Worm (Caenorhabditis elegans) whole organism, L2 larva: ENCODE data around the gene oga-1.

Experiments used
- C34F6.9 ChIP-seq: fragments of 150-350 bp; optimal IDR thresholded peaks from 2 replicates; lab custom pipeline; 2014; ENCODE audit warnings: missing biosample characterization, missing genetic modification characterization
- F13H6.1 ChIP-seq: sonication (generic microtip); optimal IDR thresholded peaks from 2 replicates; lab custom pipeline; 2016; ENCODE audit warnings: missing genetic modification characterization, missing compliant biosample characterization
- R02D3.7 ChIP-seq: fragments of 150-350 bp; optimal IDR thresholded peaks from 2 replicates; lab custom pipeline; 2014; ENCODE audit warnings: missing biosample characterization, missing genetic modification characterization
- Y55F3AM.14 ChIP-seq: fragments of 200-800 bp; sonication (Bioruptor generic); optimal IDR thresholded peaks from 2 replicates; lab custom pipeline; 2018; ENCODE audit warnings: mild to moderate bottlenecking, missing genetic modification characterization, missing compliant biosample characterization
- ZK546.5 ChIP-seq: sonication (generic microtip); optimal IDR thresholded peaks from 2 replicates; lab custom pipeline; 2017; ENCODE audit warnings: missing biosample characterization, missing genetic modification characterization
- alr-1 ChIP-seq: fragments of 150-350 bp; optimal IDR thresholded peaks from 2 replicates; lab custom pipeline; 2014; ENCODE audit warnings: missing biosample characterization, missing genetic modification characterization
- aly-2 ChIP-seq: fragments of 150-350 bp; optimal IDR thresholded peaks from 2 replicates; lab custom pipeline; 2014; ENCODE audit warnings: missing biosample characterization, missing genetic modification characterization
- ama-1 ChIP-seq: fragments of 150-350 bp; optimal IDR thresholded peaks from 2 replicates; lab custom pipeline; 2018; ENCODE audit warnings: inconsistent platforms
- blmp-1 ChIP-seq: sonication (generic microtip); optimal IDR thresholded peaks from 2 replicates; lab custom pipeline; 2017; ENCODE audit warnings: missing genetic modification characterization, mild to moderate bottlenecking, missing compliant biosample characterization, antibody characterized with exemption, moderate library complexity; ENCODE audit not compliant: insufficient read depth
- ceh-16 ChIP-seq: fragments of 150-350 bp; optimal IDR thresholded peaks from 2 replicates; lab custom pipeline; 2014; ENCODE audit warnings: missing biosample characterization, missing genetic modification characterization
- ceh-82 ChIP-seq: fragments of 150-350 bp; optimal IDR thresholded peaks from 2 replicates; lab custom pipeline; 2014; ENCODE audit warnings: missing biosample characterization, missing genetic modification characterization
- crh-2 ChIP-seq: sonication (generic microtip); optimal IDR thresholded peaks from 2 replicates; lab custom pipeline; 2017; ENCODE audit warnings: missing biosample characterization, missing genetic modification characterization
- dmd-4 ChIP-seq: sonication (generic microtip); optimal IDR thresholded peaks from 2 replicates; lab custom pipeline; 2017; ENCODE audit warnings: missing biosample characterization, missing genetic modification characterization
- egl-27 ChIP-seq: sonication (generic microtip); optimal IDR thresholded peaks from 3 replicates; lab custom pipeline; 2017; ENCODE audit warnings: missing biosample characterization, missing genetic modification reagents, missing genetic modification characterization
- elt-1 ChIP-seq: fragments of 150-350 bp; optimal IDR thresholded peaks from 2 replicates; lab custom pipeline; 2014; ENCODE audit warnings: missing biosample characterization, missing genetic modification characterization
- elt-3 ChIP-seq: sonication (generic microtip); optimal IDR thresholded peaks from 2 replicates; lab custom pipeline; 2017; ENCODE audit warnings: missing biosample characterization, missing genetic modification characterization
- fos-1 ChIP-seq: fragments of 150-350 bp; optimal IDR thresholded peaks from 2 replicates; lab custom pipeline; 2014; ENCODE audit warnings: missing biosample characterization, missing genetic modification characterization
- gmeb-1 ChIP-seq: fragments of 150-350 bp; optimal IDR thresholded peaks from 2 replicates; lab custom pipeline; 2014; ENCODE audit warnings: missing biosample characterization, missing genetic modification characterization
- lin-11 ChIP-seq: fragments of 150-350 bp; sonication (generic microtip); optimal IDR thresholded peaks from 2 replicates; lab custom pipeline; 2014; ENCODE audit warnings: missing biosample characterization, missing genetic modification characterization, inconsistent platforms, mixed read lengths
- lin-13 ChIP-seq: fragments of 150-350 bp; optimal IDR thresholded peaks from 2 replicates; lab custom pipeline; 2014; ENCODE audit warnings: missing biosample characterization, missing genetic modification reagents, missing genetic modification characterization
- lin-39 ChIP-seq: fragments of 150-350 bp; optimal IDR thresholded peaks from 2 replicates; lab custom pipeline; 2014; ENCODE audit warnings: missing biosample characterization, missing genetic modification reagents, missing genetic modification characterization
- lsy-2 ChIP-seq, 2 experiments: fragments of 150-350 bp in 1 of 2; sonication (generic microtip) in 1 of 2; optimal IDR thresholded peaks; 2 replicates each; lab custom pipeline; 2014 to 2017; ENCODE audit warnings: missing biosample characterization in 2 of 2, missing genetic modification characterization in 2 of 2
- mab-5 ChIP-seq: fragments of 150-350 bp; optimal IDR thresholded peaks from 2 replicates; lab custom pipeline; 2014; ENCODE audit warnings: missing biosample characterization, missing genetic modification characterization
- mbf-1 ChIP-seq: sonication (generic microtip); optimal IDR thresholded peaks from 2 replicates; lab custom pipeline; 2017; ENCODE audit warnings: missing biosample characterization, missing genetic modification characterization
- mdl-1 ChIP-seq, 2 experiments: fragments of 150-350 bp in 1 of 2; sonication (generic microtip) in 1 of 2; optimal IDR thresholded peaks; 2 replicates each; lab custom pipeline; 2017; ENCODE audit warnings: missing biosample characterization in 2 of 2, missing genetic modification characterization in 2 of 2
- nhr-10 ChIP-seq: sonication (generic microtip); optimal IDR thresholded peaks from 2 replicates; lab custom pipeline; 2017; ENCODE audit warnings: missing biosample characterization, missing genetic modification characterization
- nhr-11 ChIP-seq: fragments of 150-350 bp; optimal IDR thresholded peaks from 2 replicates; lab custom pipeline; 2014; ENCODE audit warnings: missing biosample characterization, missing genetic modification characterization
- nhr-12 ChIP-seq: fragments of 150-350 bp; optimal IDR thresholded peaks from 2 replicates; lab custom pipeline; 2014; ENCODE audit warnings: missing biosample characterization, missing genetic modification characterization
- nhr-129 ChIP-seq: fragments of 150-350 bp; optimal IDR thresholded peaks from 2 replicates; lab custom pipeline; 2014; ENCODE audit warnings: missing biosample characterization, missing genetic modification characterization
- nhr-21 ChIP-seq: fragments of 150-350 bp; optimal IDR thresholded peaks from 2 replicates; lab custom pipeline; 2014; ENCODE audit warnings: missing biosample characterization, missing genetic modification characterization
- nhr-23 ChIP-seq: fragments of 150-350 bp; optimal IDR thresholded peaks from 2 replicates; lab custom pipeline; 2014; ENCODE audit warnings: missing biosample characterization, missing genetic modification reagents, missing genetic modification characterization
- nhr-237 ChIP-seq: fragments of 150-350 bp; optimal IDR thresholded peaks from 2 replicates; lab custom pipeline; 2014; ENCODE audit warnings: missing biosample characterization, missing genetic modification characterization
- nhr-25 ChIP-seq: fragments of 150-350 bp; sonication (generic microtip); optimal IDR thresholded peaks from 3 replicates; lab custom pipeline; 2014; ENCODE audit warnings: missing biosample characterization, missing genetic modification characterization
- nhr-6 ChIP-seq: fragments of 150-350 bp; optimal IDR thresholded peaks from 2 replicates; lab custom pipeline; 2014; ENCODE audit warnings: missing biosample characterization, missing genetic modification characterization
- nhr-77 ChIP-seq: fragments of 150-350 bp; optimal IDR thresholded peaks from 2 replicates; lab custom pipeline; 2014; ENCODE audit warnings: missing biosample characterization, missing genetic modification characterization
- peb-1 ChIP-seq: fragments of 150-350 bp; optimal IDR thresholded peaks from 2 replicates; lab custom pipeline; 2014; ENCODE audit warnings: missing biosample characterization, missing genetic modification characterization
- sem-4 ChIP-seq: fragments of 150-350 bp; optimal IDR thresholded peaks from 2 replicates; lab custom pipeline; 2014; ENCODE audit warnings: missing biosample characterization, missing genetic modification reagents, missing genetic modification characterization
- skn-1 ChIP-seq: sonication (generic microtip); optimal IDR thresholded peaks from 2 replicates; lab custom pipeline; 2017; ENCODE audit warnings: missing biosample characterization, missing genetic modification characterization
- sma-3 ChIP-seq: sonication (generic microtip); optimal IDR thresholded peaks from 2 replicates; lab custom pipeline; 2016; ENCODE audit warnings: missing genetic modification reagents, missing genetic modification characterization, missing compliant biosample characterization
- sma-9 ChIP-seq, 2 experiments: fragments of 150-350 bp in 1 of 2; sonication (generic microtip) in 1 of 2; optimal IDR thresholded peaks; 2 replicates each; lab custom pipeline; 2014 to 2016; ENCODE audit warnings: missing genetic modification characterization in 2 of 2, mild to moderate bottlenecking in 1 of 2, missing biosample characterization in 1 of 2, missing compliant biosample characterization in 1 of 2, missing genetic modification reagents in 1 of 2, moderate library complexity in 1 of 2
- snpc-4 ChIP-seq: fragments of 150-350 bp; optimal IDR thresholded peaks from 2 replicates; lab custom pipeline; 2014; ENCODE audit warnings: missing biosample characterization, missing genetic modification characterization
- unc-39 ChIP-seq: fragments of 150-350 bp; optimal IDR thresholded peaks from 2 replicates; lab custom pipeline; 2014; ENCODE audit warnings: missing biosample characterization, missing genetic modification characterization
- unc-55 ChIP-seq: fragments of 150-350 bp; sonication (generic microtip); optimal IDR thresholded peaks from 3 replicates; lab custom pipeline; 2014; ENCODE audit warnings: missing biosample characterization, missing genetic modification reagents, missing genetic modification characterization
- unc-62 ChIP-seq: fragments of 150-350 bp; optimal IDR thresholded peaks from 2 replicates; lab custom pipeline; 2014; ENCODE audit warnings: missing biosample characterization, missing genetic modification reagents, missing genetic modification characterization
- zag-1 ChIP-seq: fragments of 150-350 bp; optimal IDR thresholded peaks from 2 replicates; lab custom pipeline; 2014; ENCODE audit warnings: missing biosample characterization, missing genetic modification characterization
- ztf-1 ChIP-seq: fragments of 200-800 bp; sonication (Bioruptor generic); conservative IDR thresholded peaks from 2 replicates; pipeline ENCODE4 v1.3.6; 2022; ENCODE audit warnings: missing genetic modification characterization, missing compliant biosample characterization
- ztf-11 ChIP-seq: sonication (generic microtip); optimal IDR thresholded peaks from 2 replicates; lab custom pipeline; 2017; ENCODE audit warnings: missing biosample characterization, missing genetic modification characterization
- ztf-4 ChIP-seq: fragments of 150-350 bp; optimal IDR thresholded peaks from 2 replicates; lab custom pipeline; 2014; ENCODE audit warnings: missing biosample characterization, missing genetic modification characterization

oga-1 gene

ce11 chrX:9347380-9347979 lies at the start of gene oga-1:
Gene oga-1 (minus strand): TSS chrX:9347430.
- TF ChIP-seq aly-2 (tag; lab: Kevin White, UChicago) (no peak), lin-13 (GFP tag; lab: Kevin White, UChicago) (peak; percentile 60), dmd-4 (tag; lab: Kevin White, UChicago) (no peak), unc-55 (GFP tag; lab: Kevin White, UChicago) (peak; percentile 71), mbf-1 (tag; lab: Kevin White, UChicago) (no peak), skn-1 (tag; lab: Kevin White, UChicago) (no peak), ztf-1 (no peak), ztf-4 (tag; lab: Kevin White, UChicago) (peak; percentile 54), Y55F3AM.14 (GFP tag; lab: Kevin White, UChicago) (no peak), mab-5 (tag; lab: Kevin White, UChicago) (peak; percentile 39), crh-2 (tag; lab: Kevin White, UChicago) (peak; percentile 92), sem-4 (peak; percentile 11), lin-11 (tag; lab: Kevin White, UChicago) (peak; percentile 33), unc-39 (tag; lab: Kevin White, UChicago) (no peak), nhr-6 (tag; lab: Kevin White, UChicago) (peak; percentile 11), ama-1 (no peak), nhr-12 (tag; lab: Kevin White, UChicago) (no peak), nhr-23 (no peak), nhr-25 (peak; percentile 73), nhr-21 (tag; lab: Kevin White, UChicago) (peak; percentile 60), elt-1 (tag; lab: Kevin White, UChicago) (no peak), sma-3 (GFP tag; lab: Kevin White, UChicago) (no peak), ztf-11 (tag; lab: Kevin White, UChicago) (no peak), ceh-82 (tag; lab: Kevin White, UChicago) (no peak), zag-1 (tag; lab: Kevin White, UChicago) (peak; percentile 4), nhr-129 (tag; lab: Kevin White, UChicago) (peak; percentile 95), nhr-237 (tag; lab: Kevin White, UChicago) (no peak), alr-1 (tag; lab: Kevin White, UChicago) (no peak), nhr-11 (tag; lab: Kevin White, UChicago) (no peak), mdl-1 (tag; optimal IDR thresholded peaks at IDR 0.05; lab: Kevin White, UChicago) (peak; percentile 87 to 88), ceh-16 (no peak), F13H6.1 (tag; lab: Kevin White, UChicago) (no peak), lsy-2 (tag; optimal IDR thresholded peaks at IDR 0.05; lab: Kevin White, UChicago) (peak in 1 of 2 experiments; percentile 83), ZK546.5 (tag; lab: Kevin White, UChicago) (no peak), unc-62 (GFP tag; lab: Kevin White, UChicago) (no peak), snpc-4 (tag; lab: Kevin White, UChicago) (no peak), C34F6.9 (peak; percentile 94), fos-1 (tag; lab: Kevin White, UChicago) (peak; percentile 77), blmp-1 (tag; lab: Kevin White, UChicago) (peak; percentile 24), egl-27 (tag; lab: Kevin White, UChicago) (peak; percentile 18), peb-1 (tag; lab: Kevin White, UChicago) (no peak), nhr-77 (tag; lab: Kevin White, UChicago) (no peak), elt-3 (tag; lab: Kevin White, UChicago) (no peak), nhr-10 (tag; lab: Kevin White, UChicago) (no peak), lin-39 (tag; lab: Kevin White, UChicago) (no peak), gmeb-1 (tag; lab: Kevin White, UChicago) (no peak), sma-9 (GFP tag; optimal IDR thresholded peaks at IDR 0.05; lab: Kevin White, UChicago) (peak; percentile 70), sma-9 (tag; optimal IDR thresholded peaks at IDR 0.05; lab: Kevin White, UChicago) (no peak), R02D3.7 (tag; lab: Kevin White, UChicago) (no peak)
